Fruit fly (Drosophila melanogaster): ENCODE measurements around the gene CG15731.

CG15731 gene

DNA sequence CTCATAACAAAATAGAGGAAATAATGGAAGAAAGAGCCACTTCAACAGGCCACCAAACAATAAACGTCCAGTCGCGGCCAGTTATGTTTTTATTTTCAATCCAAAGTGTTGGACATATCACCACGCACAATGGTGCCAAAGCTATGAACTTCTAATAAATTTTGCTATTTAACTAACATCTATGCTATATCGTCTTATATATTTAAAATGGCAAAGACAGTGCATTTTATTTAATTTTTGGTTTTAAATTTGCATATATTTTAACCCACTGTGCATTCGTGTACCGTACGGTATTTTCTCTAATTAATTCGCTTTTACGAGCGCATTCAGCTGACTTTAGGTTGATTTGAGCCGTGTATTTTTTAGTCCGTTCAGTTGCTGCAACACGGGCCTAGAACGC lies 3.2 kb downstream of the CG15731 start, which contains the start of gene CG15927 (continued):
- no peak for TF ChIP-seq B-H1 (GFP tag; IDR thresholded peaks at IDR 0.05)
- no peak for TF ChIP-seq br (optimal IDR thresholded peaks at IDR 0.05)
- TF ChIP-seq HLHmδ (GFP tag; optimal IDR thresholded peaks at IDR 0.05) = no peak
- TF ChIP-seq CG6272 (GFP tag; IDR thresholded peaks at IDR 0.05) = no peak
- peak; percentile 54 for TF ChIP-seq esg (GFP tag; conservative IDR thresholded peaks at IDR 0.05)
- TF ChIP-seq ewg (GFP tag; optimal IDR thresholded peaks at IDR 0.05) = peak; percentile 44
- no peak for TF ChIP-seq CG2199 (GFP tag; IDR thresholded peaks at IDR 0.05)
- no peak for TF ChIP-seq CG3281 (GFP tag; optimal IDR thresholded peaks at IDR 0.05)
- TF ChIP-seq gce (GFP tag; IDR thresholded peaks at IDR 0.05) = 0 out of 3 replicates have a peak, but pooled peaks have one; percentile 50
- no peak for TF ChIP-seq CG30020 (tag; optimal IDR thresholded peaks at IDR 0.05)
- no peak for TF ChIP-seq Optix (GFP tag; IDR thresholded peaks at IDR 0.05)
- peak in 1 of 2 experiments; percentile 19 for TF ChIP-seq Hr78 (GFP tag; optimal IDR thresholded peaks at IDR 0.05)
- no peak for TF ChIP-seq Sry-δ (GFP tag; optimal IDR thresholded peaks at IDR 0.05)
- no peak for TF ChIP-seq CG14965 (GFP tag; optimal IDR thresholded peaks at IDR 0.05; ENCODE audit: borderline replicate concordance)
- no peak for TF ChIP-seq CG8478 (optimal IDR thresholded peaks at IDR 0.05)
- no peak for TF ChIP-seq CG7786 (GFP tag; optimal IDR thresholded peaks at IDR 0.05)
- no peak for TF ChIP-seq CG12236 (GFP tag; optimal IDR thresholded peaks at IDR 0.05)
- no peak for TF ChIP-seq bcd (GFP tag; optimal IDR thresholded peaks at IDR 0.05)
- 0 out of 3 replicates have a peak, but pooled peaks have one; percentile 35 for TF ChIP-seq Dbx (GFP tag; IDR thresholded peaks at IDR 0.05)
- TF ChIP-seq CG14014 (GFP tag; IDR thresholded peaks at IDR 0.05) = peak; percentile 71
- no peak for TF ChIP-seq CG10274 (GFP tag; optimal IDR thresholded peaks at IDR 0.05)
- TF ChIP-seq Aef1 (GFP tag; IDR thresholded peaks at IDR 0.05) = peak; percentile 74
- TF ChIP-seq CG17328 (GFP tag; IDR thresholded peaks at IDR 0.05) = peak; percentile 82
- TF ChIP-seq NfI (GFP tag; optimal IDR thresholded peaks at IDR 0.05) = peak; percentile 10
- TF ChIP-seq Blimp-1 (GFP tag; optimal IDR thresholded peaks at IDR 0.05) = peak; percentile 73
- TF ChIP-seq Ssrp (tag; optimal IDR thresholded peaks at IDR 0.05) = peak; percentile 61
- peak; percentile 43 for TF ChIP-seq CG30403 (GFP tag; optimal IDR thresholded peaks at IDR 0.05)
- TF ChIP-seq trem (tag; optimal IDR thresholded peaks at IDR 0.05) = peak; percentile 30
- no peak for TF ChIP-seq sug (tag; optimal IDR thresholded peaks at IDR 0.05)
- TF ChIP-seq abd-A (tag; optimal IDR thresholded peaks at IDR 0.05) = no peak
- TF ChIP-seq CG7357 (GFP tag; IDR thresholded peaks at IDR 0.05) = no peak
- no peak for TF ChIP-seq CG31224 (GFP tag; IDR thresholded peaks at IDR 0.05)
- no peak for TF ChIP-seq Nf-YC (tag; optimal IDR thresholded peaks at IDR 0.05)
- no peak for TF ChIP-seq dan (GFP tag; IDR thresholded peaks at IDR 0.05)
- no peak for TF ChIP-seq ase (GFP tag; IDR thresholded peaks at IDR 0.05)
- no peak for TF ChIP-seq hkb (optimal IDR thresholded peaks at IDR 0.05)
- peak; percentile 69 for TF ChIP-seq hkb (GFP tag; IDR thresholded peaks at IDR 0.05)
- peak; percentile 59 for TF ChIP-seq CG8388 (GFP tag; optimal IDR thresholded peaks at IDR 0.05)
- TF ChIP-seq zf30C (GFP tag; optimal IDR thresholded peaks at IDR 0.05) = no peak
- no peak for TF ChIP-seq NC2β (GFP tag; optimal IDR thresholded peaks at IDR 0.05)
- TF ChIP-seq Hr39 (optimal IDR thresholded peaks at IDR 0.05) = no peak
- no peak for TF ChIP-seq CG13775 (GFP tag; optimal IDR thresholded peaks at IDR 0.05)
- peak; percentile 67 for TF ChIP-seq CG11504 (tag; optimal IDR thresholded peaks at IDR 0.05)
- no peak for TF ChIP-seq Trl (optimal IDR thresholded peaks at IDR 0.05)
- peak; percentile 23 for TF ChIP-seq Trl (GFP tag; optimal IDR thresholded peaks at IDR 0.05)
- no peak for TF ChIP-seq Dek (tag; optimal IDR thresholded peaks at IDR 0.05)
- no peak; the same call in 1 of the 2 replicates for TF ChIP-seq CG4404 (GFP tag; IDR thresholded peaks at IDR 0.05)
- TF ChIP-seq Hmr (GFP tag; optimal IDR thresholded peaks at IDR 0.05) = no peak
- no peak for TF ChIP-seq CG17186 (GFP tag; optimal IDR thresholded peaks at IDR 0.05)
- TF ChIP-seq Sox102F (GFP tag; optimal IDR thresholded peaks at IDR 0.05) = peak; percentile 83
- TF ChIP-seq jumu (GFP tag; optimal IDR thresholded peaks at IDR 0.05) = no peak
- peak; percentile 60 for TF ChIP-seq H2.0 (GFP tag; IDR thresholded peaks at IDR 0.05)
- TF ChIP-seq sim (GFP tag; IDR thresholded peaks at IDR 0.05) = no peak
- TF ChIP-seq C15 (GFP tag; IDR thresholded peaks at IDR 0.05) = no peak
